Worm (Caenorhabditis elegans) whole organism, L4 larva: ENCODE results near the gene ZK418.5.

Experiments
- ama-1 ChIP-seq: fragments of 150-350 bp; optimal IDR thresholded peaks from 2 replicates; lab custom pipeline; 2014; ENCODE audit warnings: inconsistent platforms, mixed read lengths
- ces-1 ChIP-seq: fragments of 150-350 bp; sonication (generic microtip); optimal IDR thresholded peaks from 4 replicates; lab custom pipeline; 2014; ENCODE audit warnings: missing biosample characterization, missing genetic modification reagents, missing genetic modification characterization
- dmd-9 ChIP-seq: fragments of 200-800 bp; sonication (Bioruptor generic); IDR thresholded peaks from 2 replicates; pipeline ENCODE4 v1.3.6; 2022; ENCODE audit warnings: missing genetic modification reagents, missing genetic modification characterization, missing compliant biosample characterization
- jun-1 ChIP-seq: fragments of 150-350 bp; optimal IDR thresholded peaks from 2 replicates; lab custom pipeline; 2014; ENCODE audit warnings: missing biosample characterization, missing genetic modification reagents, missing genetic modification characterization
- mdl-1 ChIP-seq, 2 experiments: fragments of 150-350 bp in 1 of 2; sonication (generic microtip) in 1 of 2; optimal IDR thresholded peaks; 2 replicates each; lab custom pipeline; 2014 to 2017; ENCODE audit warnings: missing biosample characterization in 2 of 2, missing genetic modification characterization in 2 of 2
- set-16 ChIP-seq: fragments of 200-800 bp; sonication (Bioruptor generic); IDR thresholded peaks from 2 replicates; pipeline ENCODE4 v1.3.6; 2022; ENCODE audit warnings: missing genetic modification reagents, missing genetic modification characterization, missing compliant biosample characterization
- snpc-4 ChIP-seq: fragments of 150-350 bp; optimal IDR thresholded peaks from 2 replicates; lab custom pipeline; 2014; ENCODE audit warnings: missing biosample characterization, missing genetic modification characterization
- spr-3 ChIP-seq: fragments of 200-800 bp; sonication (Bioruptor generic); optimal IDR thresholded peaks from 2 replicates; lab custom pipeline; 2018; ENCODE audit warnings: mild to moderate bottlenecking, missing genetic modification characterization, missing compliant biosample characterization
- unc-39 ChIP-seq: sonication (generic microtip); optimal IDR thresholded peaks from 2 replicates; lab custom pipeline; 2017; ENCODE audit warnings: missing biosample characterization, missing genetic modification characterization
- unc-62 ChIP-seq, 3 experiments: fragments of 150-350 bp in 1 of 3; sonication (generic microtip); optimal IDR thresholded peaks in 2 of 3; peaks in 1 of 3; 1 replicate in 1 of 3; 2 replicates in 2 of 3; lab custom pipeline; 2014 to 2017; ENCODE audit warnings: missing biosample characterization in 3 of 3, missing genetic modification characterization in 3 of 3, missing genetic modification reagents in 3 of 3, missing genotype in 1 of 3
- vab-7 ChIP-seq: fragments of 200-800 bp; sonication (Bioruptor generic); IDR thresholded peaks from 2 replicates; pipeline ENCODE4 v1.3.6; 2022; ENCODE audit warnings: missing genetic modification reagents, missing genetic modification characterization, missing compliant biosample characterization
- zip-11 ChIP-seq: fragments of 200-800 bp; sonication (Bioruptor generic); IDR thresholded peaks from 2 replicates; pipeline ENCODE4 v1.3.6; 2022; ENCODE audit warnings: missing genetic modification characterization, missing compliant biosample characterization
- ztf-11 ChIP-seq: fragments of 150-350 bp; optimal IDR thresholded peaks from 2 replicates; lab custom pipeline; 2014; ENCODE audit warnings: missing biosample characterization, missing genetic modification characterization

- no peak for TF ChIP-seq ztf-11
- TF ChIP-seq jun-1 (tag; lab: Kevin White, UChicago) = no peak
- no peak for TF ChIP-seq unc-62 (GFP tag; optimal IDR thresholded peaks at IDR 0.05 in 1 of 2; lab: Kevin White, UChicago)
- TF ChIP-seq unc-62 (tag; optimal IDR thresholded peaks at IDR 0.05; lab: Kevin White, UChicago) = no peak
- TF ChIP-seq zip-11 = no peak
- no peak for TF ChIP-seq mdl-1 (tag; optimal IDR thresholded peaks at IDR 0.05; lab: Kevin White, UChicago)
- no peak for TF ChIP-seq ama-1 (lab: Kevin White, UChicago)
- TF ChIP-seq unc-39 (tag; lab: Kevin White, UChicago) = no peak
- TF ChIP-seq set-16 (GFP tag; lab: Robert Waterston, UW) = no peak
- no peak for TF ChIP-seq spr-3 (GFP tag; lab: Kevin White, UChicago)
- TF ChIP-seq ces-1 (GFP tag; lab: Kevin White, UChicago) = no peak
- no peak for TF ChIP-seq dmd-9 (GFP tag; lab: Robert Waterston, UW)
- TF ChIP-seq vab-7 (GFP tag; lab: Robert Waterston, UW) = no peak
- no peak for TF ChIP-seq snpc-4 (tag; lab: Kevin White, UChicago)
Observed at ce11 chrIII:7087691-7088323, 14.2 kb upstream of the ZK418.5 start, which contains the start of gene fubl-2.
